Worm (Caenorhabditis elegans) whole organism, mixed stage, embryonic: Measurements from ENCODE around the gene F46E10.2.

ENCODE experiments used
- M03D4.4 ChIP-seq: sonication (generic microtip); optimal IDR thresholded peaks from 2 replicates; lab custom pipeline; 2017; ENCODE audit warnings: mild to moderate bottlenecking, missing genetic modification characterization, missing compliant biosample characterization
- bed-3 ChIP-seq: fragments of 200-800 bp; sonication (Bioruptor generic); optimal IDR thresholded peaks from 3 replicates; lab custom pipeline; 2018; ENCODE audit warnings: mild to moderate bottlenecking, missing genetic modification characterization, moderate library complexity, missing compliant biosample characterization
- ceh-43 ChIP-seq: fragments of 200-800 bp; sonication (Bioruptor generic); optimal IDR thresholded peaks from 2 replicates; lab custom pipeline; 2018; ENCODE audit warnings: mild to moderate bottlenecking, missing genetic modification characterization, moderate library complexity, missing compliant biosample characterization
- ces-1 ChIP-seq: fragments of 150-350 bp; optimal IDR thresholded peaks from 2 replicates; lab custom pipeline; 2014; ENCODE audit warnings: missing biosample characterization, missing genetic modification reagents, missing genetic modification characterization
- cnd-1 ChIP-seq: fragments of 200-800 bp; sonication (Bioruptor generic); optimal IDR thresholded peaks from 2 replicates; lab custom pipeline; 2018; ENCODE audit warnings: mild to moderate bottlenecking, missing genetic modification characterization, missing compliant biosample characterization
- elt-1 ChIP-seq: sonication (generic microtip); optimal IDR thresholded peaks from 2 replicates; lab custom pipeline; 2017; ENCODE audit warnings: missing genetic modification characterization, mild to moderate bottlenecking, missing compliant biosample characterization, antibody characterized with exemption, moderate library complexity, borderline replicate concordance; ENCODE audit not compliant: insufficient read depth
- elt-3 ChIP-seq: fragments of 150-350 bp; optimal IDR thresholded peaks from 2 replicates; lab custom pipeline; 2014; ENCODE audit warnings: missing biosample characterization, missing genetic modification characterization
- hlh-1 ChIP-seq: fragments of 150-350 bp; optimal IDR thresholded peaks from 2 replicates; lab custom pipeline; 2014; ENCODE audit warnings: missing biosample characterization, missing genetic modification reagents, missing genetic modification characterization
- lin-32 ChIP-seq: fragments of 200-800 bp; sonication (Bioruptor generic); optimal IDR thresholded peaks from 2 replicates; lab custom pipeline; 2018; ENCODE audit warnings: mild to moderate bottlenecking, missing genetic modification characterization, missing compliant biosample characterization
- lsy-2 ChIP-seq: fragments of 150-350 bp; optimal IDR thresholded peaks from 2 replicates; lab custom pipeline; 2014; ENCODE audit warnings: missing biosample characterization, missing genetic modification characterization
- mab-5 ChIP-seq: fragments of 150-350 bp; optimal IDR thresholded peaks from 2 replicates; lab custom pipeline; 2014; ENCODE audit warnings: missing biosample characterization, missing genetic modification characterization
- mep-1 ChIP-seq: fragments of 150-350 bp; optimal IDR thresholded peaks from 2 replicates; lab custom pipeline; 2017; ENCODE audit warnings: missing biosample characterization, missing genetic modification reagents, missing genetic modification characterization, inconsistent platforms
- mls-2 ChIP-seq: sonication (generic microtip); optimal IDR thresholded peaks from 2 replicates; lab custom pipeline; 2016; ENCODE audit warnings: mild to moderate bottlenecking, missing genetic modification characterization, moderate library complexity, missing compliant biosample characterization
- nhr-12 ChIP-seq: fragments of 150-350 bp; optimal IDR thresholded peaks from 2 replicates; lab custom pipeline; 2014; ENCODE audit warnings: missing biosample characterization, missing genetic modification characterization
- nhr-2 ChIP-seq: fragments of 150-350 bp; optimal IDR thresholded peaks from 2 replicates; lab custom pipeline; 2014; ENCODE audit warnings: missing biosample characterization, missing genetic modification characterization
- nhr-237 ChIP-seq: fragments of 150-350 bp; optimal IDR thresholded peaks from 2 replicates; lab custom pipeline; 2014; ENCODE audit warnings: missing biosample characterization, missing genetic modification characterization
- nhr-28 ChIP-seq: fragments of 150-350 bp; optimal IDR thresholded peaks from 2 replicates; lab custom pipeline; 2014; ENCODE audit warnings: missing biosample characterization, missing genetic modification characterization
- nhr-76 ChIP-seq: sonication (generic microtip); optimal IDR thresholded peaks from 2 replicates; lab custom pipeline; 2017; ENCODE audit warnings: missing biosample characterization, missing genetic modification characterization
- pha-4 ChIP-seq: fragments of 150-350 bp; optimal IDR thresholded peaks from 2 replicates; lab custom pipeline; 2018; ENCODE audit warnings: missing biosample characterization, missing genetic modification reagents, missing genetic modification characterization
- snpc-4 ChIP-seq: fragments of 150-350 bp; optimal IDR thresholded peaks from 2 replicates; lab custom pipeline; 2014; ENCODE audit warnings: missing biosample characterization, missing genetic modification characterization
- sptf-1 ChIP-seq: sonication (generic microtip); optimal IDR thresholded peaks from 2 replicates; lab custom pipeline; 2017; ENCODE audit warnings: mild to moderate bottlenecking, missing genetic modification characterization, moderate library complexity, missing compliant biosample characterization
- tbx-8 ChIP-seq: fragments of 200-800 bp; sonication (Bioruptor generic); optimal IDR thresholded peaks from 2 replicates; lab custom pipeline; 2018; ENCODE audit warnings: mild to moderate bottlenecking, missing genetic modification characterization, moderate library complexity, missing compliant biosample characterization
- unc-120 ChIP-seq: sonication (generic microtip); optimal IDR thresholded peaks from 2 replicates; lab custom pipeline; 2017; ENCODE audit warnings: missing genetic modification characterization, missing compliant biosample characterization; ENCODE audit not compliant: poor library complexity, severe bottlenecking
- unc-39 ChIP-seq: fragments of 150-350 bp; optimal IDR thresholded peaks from 2 replicates; lab custom pipeline; 2014; ENCODE audit warnings: missing biosample characterization, missing genetic modification characterization
- unc-62 ChIP-seq: fragments of 150-350 bp; optimal IDR thresholded peaks from 2 replicates; lab custom pipeline; 2014; ENCODE audit warnings: missing biosample characterization, missing genetic modification reagents, missing genetic modification characterization
- zip-8 ChIP-seq: fragments of 150-350 bp; optimal IDR thresholded peaks from 2 replicates; lab custom pipeline; 2014; ENCODE audit warnings: missing biosample characterization, missing genetic modification characterization
- ztf-11 ChIP-seq: fragments of 150-350 bp; optimal IDR thresholded peaks from 2 replicates; lab custom pipeline; 2014; ENCODE audit warnings: missing biosample characterization, missing genetic modification characterization

F46E10.2 gene

ce11 chrV:6488849-6489248 lies 31.4 kb upstream of the F46E10.2 start, which contains the start of gene lec-10:
lec-10 (minus strand) TSS chrV:6489120.
- TF ChIP-seq cnd-1 (tag; lab: Kevin White, UChicago) (no peak), mep-1 (no peak), sptf-1 (tag; lab: Kevin White, UChicago) (no peak), bed-3 (no peak), nhr-237 (tag; lab: Kevin White, UChicago) (no peak), elt-3 (no peak), snpc-4 (tag; lab: Kevin White, UChicago) (no peak), mab-5 (tag; lab: Kevin White, UChicago) (no peak), nhr-2 (tag; lab: Kevin White, UChicago) (no peak), unc-62 (no peak), lin-32 (GFP tag; lab: Kevin White, UChicago) (no peak), tbx-8 (GFP tag; lab: Kevin White, UChicago) (no peak), ztf-11 (tag; lab: Kevin White, UChicago) (no peak), unc-39 (tag; lab: Kevin White, UChicago) (no peak), unc-120 (tag; lab: Kevin White, UChicago) (no peak)

- TF ChIP-seq M03D4.4 (tag; lab: Kevin White, UChicago) (no peak), mab-5 (tag; lab: Kevin White, UChicago) (no peak), zip-8 (tag; lab: Kevin White, UChicago) (no peak), hlh-1 (tag; lab: Kevin White, UChicago) (no peak), nhr-12 (tag; lab: Kevin White, UChicago) (no peak), bed-3 (no peak), pha-4 (tag; lab: Kevin White, UChicago) (no peak), unc-120 (tag; lab: Kevin White, UChicago) (no peak), elt-3 (no peak), nhr-76 (no peak), lin-32 (GFP tag; lab: Kevin White, UChicago) (no peak), unc-39 (tag; lab: Kevin White, UChicago) (no peak), mep-1 (no peak), ceh-43 (GFP tag; lab: Kevin White, UChicago) (no peak), unc-62 (no peak), sptf-1 (tag; lab: Kevin White, UChicago) (no peak), ces-1 (GFP tag; lab: Kevin White, UChicago) (no peak)
These were observed 27.7 kb upstream of the F46E10.2 start for ce11 chrV:6492497-6492896.

ce11 chrV:6493821-6494220 lies 26.4 kb upstream of the F46E10.2 start, which contains the start of gene cpt-6:
cpt-6 (minus strand) TSS chrV:6493921.
- no peak for TF ChIP-seq bed-3
- TF ChIP-seq elt-3: no peak
- TF ChIP-seq hlh-1 (tag; lab: Kevin White, UChicago): no peak
- TF ChIP-seq snpc-4 (tag; lab: Kevin White, UChicago): no peak
- no peak for TF ChIP-seq M03D4.4 (tag; lab: Kevin White, UChicago)
- TF ChIP-seq mls-2 (tag; lab: Kevin White, UChicago): no peak
- TF ChIP-seq lin-32 (GFP tag; lab: Kevin White, UChicago): no peak
- no peak for TF ChIP-seq ztf-11 (tag; lab: Kevin White, UChicago)
- no peak for TF ChIP-seq nhr-28 (tag; lab: Kevin White, UChicago)
- TF ChIP-seq, all 35 proteins: peak for 0

ce11 chrV:6495353-6495752 lies 24.9 kb upstream of the F46E10.2 start:
- TF ChIP-seq M03D4.4 (tag; lab: Kevin White, UChicago) (no peak), ztf-11 (tag; lab: Kevin White, UChicago) (no peak), cnd-1 (tag; lab: Kevin White, UChicago) (no peak), nhr-2 (tag; lab: Kevin White, UChicago) (no peak)

- TF ChIP-seq hlh-1 (tag; lab: Kevin White, UChicago): no peak
- TF ChIP-seq ceh-43 (GFP tag; lab: Kevin White, UChicago): no peak
- TF ChIP-seq nhr-237 (tag; lab: Kevin White, UChicago): no peak
- TF ChIP-seq mab-5 (tag; lab: Kevin White, UChicago): no peak
- TF ChIP-seq zip-8 (tag; lab: Kevin White, UChicago): no peak
- no peak for TF ChIP-seq nhr-28 (tag; lab: Kevin White, UChicago)
- TF ChIP-seq M03D4.4 (tag; lab: Kevin White, UChicago): no peak
- TF ChIP-seq elt-1 (tag; lab: Kevin White, UChicago): no peak
- TF ChIP-seq lsy-2 (tag; lab: Kevin White, UChicago): no peak
- no peak for TF ChIP-seq tbx-8 (GFP tag; lab: Kevin White, UChicago)
These were observed 23.6 kb upstream of the F46E10.2 start, which contains the start of gene dgtr-1 for ce11 chrV:6496611-6497158. dgtr-1 (plus strand) TSS chrV:6497108.
